Fruit fly (Drosophila melanogaster) whole organism, embryonic: ENCODE data around the gene CG45066.

ENCODE experiments used
- Abd-B ChIP-seq: fragments of 200-800 bp; sonication (Bioruptor generic); optimal IDR thresholded peaks from 2 replicates; lab custom pipeline; 2018; ENCODE audit warnings: missing biosample characterization, mild to moderate bottlenecking, missing genetic modification characterization, moderate library complexity
- Atf3 ChIP-seq: fragments of 200-800 bp; sonication (Bioruptor generic); optimal IDR thresholded peaks from 3 replicates; lab custom pipeline; 2016; ENCODE audit warnings: missing biosample characterization, missing genetic modification characterization
- Atf6 ChIP-seq: fragments of 200-800 bp; sonication (Bioruptor generic); IDR thresholded peaks from 2 replicates; pipeline ENCODE4 v1.3.6; 2022; ENCODE audit warnings: missing biosample characterization, missing genetic modification characterization
- Bdp1 ChIP-seq: fragments of 200-800 bp; sonication (Bioruptor generic); optimal IDR thresholded peaks from 3 replicates; lab custom pipeline; 2016; ENCODE audit warnings: missing biosample characterization, missing genetic modification characterization
- Bgb ChIP-seq: fragments of 200-800 bp; sonication (Bioruptor generic); IDR thresholded peaks from 2 replicates; pipeline ENCODE4 v1.3.6; 2022; ENCODE audit warnings: missing biosample characterization, missing genetic modification characterization; ENCODE audit not compliant: partially characterized antibody
- CG10366 ChIP-seq: fragments of 200-800 bp; sonication (Bioruptor generic); IDR thresholded peaks from 2 replicates; pipeline ENCODE4 v1.3.6; 2022; ENCODE audit warnings: missing biosample characterization, missing genetic modification characterization
- CG11723 ChIP-seq: fragments of 200-800 bp; sonication (Bioruptor generic); optimal IDR thresholded peaks from 2 replicates; lab custom pipeline; 2017; ENCODE audit warnings: missing biosample characterization, mild to moderate bottlenecking, missing genetic modification characterization
- CG13624 ChIP-seq: fragments of 200-800 bp; sonication (Bioruptor generic); optimal IDR thresholded peaks from 2 replicates; lab custom pipeline; 2016; ENCODE audit warnings: missing biosample characterization, missing genetic modification characterization
- CG14014 ChIP-seq: fragments of 200-800 bp; sonication (Bioruptor generic); IDR thresholded peaks from 2 replicates; pipeline ENCODE4 v1.3.6; 2022; ENCODE audit warnings: missing biosample characterization, missing genetic modification characterization
- CG1529 ChIP-seq: fragments of 200-800 bp; sonication (Bioruptor generic); optimal IDR thresholded peaks from 3 replicates; lab custom pipeline; 2018; ENCODE audit warnings: missing biosample characterization, missing genetic modification characterization
- CG15601 ChIP-seq: fragments of 200-800 bp; sonication (Bioruptor generic); optimal IDR thresholded peaks from 3 replicates; lab custom pipeline; 2019; ENCODE audit warnings: missing biosample characterization, mild to moderate bottlenecking, missing genetic modification characterization, moderate library complexity
- CG16813 ChIP-seq: fragments of 200-800 bp; sonication (Bioruptor generic); IDR thresholded peaks from 3 replicates; pipeline ENCODE4 v1.3.6; 2022; ENCODE audit warnings: missing biosample characterization, missing genetic modification characterization; ENCODE audit not compliant: partially characterized antibody
- CG31224 ChIP-seq: fragments of 200-800 bp; sonication (Bioruptor generic); IDR thresholded peaks from 2 replicates; pipeline ENCODE4 v1.3.6; 2022; ENCODE audit warnings: missing biosample characterization, missing genetic modification characterization
- CG3838 ChIP-seq: fragments of 200-800 bp; sonication (Bioruptor generic); optimal IDR thresholded peaks from 3 replicates; lab custom pipeline; 2016; ENCODE audit warnings: missing biosample characterization, missing genetic modification characterization
- CG42726 ChIP-seq: fragments of 200-800 bp; sonication (Bioruptor generic); IDR thresholded peaks from 2 replicates; pipeline ENCODE4 v1.3.6; 2022; ENCODE audit warnings: missing biosample characterization, missing genetic modification characterization; ENCODE audit not compliant: partially characterized antibody
- CG4854 ChIP-seq: fragments of 200-800 bp; sonication (Bioruptor generic); optimal IDR thresholded peaks from 2 replicates; lab custom pipeline; 2016; ENCODE audit warnings: missing biosample characterization, missing genetic modification characterization, inconsistent platforms
- CG6791 ChIP-seq: fragments of 200-800 bp; sonication (Bioruptor generic); IDR thresholded peaks from 3 replicates; pipeline ENCODE4 v1.3.6; 2022; ENCODE audit warnings: missing biosample characterization, missing genetic modification characterization; ENCODE audit not compliant: partially characterized antibody
- CG6854 ChIP-seq: fragments of 200-800 bp; sonication (Bioruptor generic); optimal IDR thresholded peaks from 3 replicates; lab custom pipeline; 2017; ENCODE audit warnings: missing biosample characterization, mild to moderate bottlenecking, missing genetic modification characterization
- CG7786 ChIP-seq: fragments of 200-800 bp; sonication (Bioruptor generic); optimal IDR thresholded peaks from 2 replicates; lab custom pipeline; 2016; ENCODE audit warnings: missing biosample characterization, missing genetic modification characterization
- CG8478 ChIP-seq: fragments of >200 bp; optimal IDR thresholded peaks from 2 replicates; lab custom pipeline; 2018
- CG9817 ChIP-seq: fragments of 200-800 bp; sonication (Bioruptor generic); optimal IDR thresholded peaks from 2 replicates; lab custom pipeline; 2018; ENCODE audit warnings: missing biosample characterization, mild to moderate bottlenecking, missing genetic modification characterization, moderate library complexity
- CkIIα-i1 ChIP-seq: fragments of 200-800 bp; sonication (Bioruptor generic); IDR thresholded peaks from 2 replicates; pipeline ENCODE4 v1.3.6; 2022; ENCODE audit warnings: missing biosample characterization, missing genetic modification characterization
- D19A ChIP-seq: fragments of 200-800 bp; optimal IDR thresholded peaks from 3 replicates; lab custom pipeline; 2019; ENCODE audit warnings: missing biosample characterization, mild to moderate bottlenecking, missing genetic modification characterization, moderate library complexity
- Dll ChIP-seq: fragments of 200-800 bp; sonication (Bioruptor generic); IDR thresholded peaks from 4 replicates; pipeline ENCODE4 v1.3.6; 2022; ENCODE audit warnings: missing biosample characterization, missing genetic modification characterization; ENCODE audit not compliant: partially characterized antibody
- Drgx ChIP-seq: fragments of 200-800 bp; sonication (Bioruptor generic); IDR thresholded peaks from 2 replicates; pipeline ENCODE4 v1.3.6; 2022; ENCODE audit warnings: missing biosample characterization, missing genetic modification characterization
- Elba2 ChIP-seq: fragments of 200-800 bp; sonication (Bioruptor generic); optimal IDR thresholded peaks from 3 replicates; lab custom pipeline; 2016; ENCODE audit warnings: missing biosample characterization, missing genetic modification characterization
- Gsc ChIP-seq: fragments of 200-800 bp; sonication (Bioruptor generic); IDR thresholded peaks from 2 replicates; pipeline ENCODE4 v1.3.6; 2022; ENCODE audit warnings: missing biosample characterization, missing genetic modification characterization
- Hand ChIP-seq: fragments of 200-800 bp; sonication (Bioruptor generic); optimal IDR thresholded peaks from 2 replicates; lab custom pipeline; 2017; ENCODE audit warnings: mild to moderate bottlenecking, missing biosample characterization, missing genetic modification reagents, missing genetic modification characterization
- MESR4 ChIP-seq: fragments of 200-800 bp; sonication (Bioruptor generic); optimal IDR thresholded peaks from 2 replicates; lab custom pipeline; 2018; ENCODE audit warnings: missing biosample characterization, mild to moderate bottlenecking, missing genetic modification characterization, moderate library complexity
- Opbp ChIP-seq: fragments of 200-800 bp; sonication (Bioruptor generic); IDR thresholded peaks from 3 replicates; pipeline ENCODE4 v1.3.6; 2022; ENCODE audit warnings: missing biosample characterization, missing genetic modification characterization; ENCODE audit not compliant: partially characterized antibody
- Optix ChIP-seq: fragments of 200-800 bp; sonication (Bioruptor generic); IDR thresholded peaks from 3 replicates; pipeline ENCODE4 v1.3.6; 2022; ENCODE audit warnings: missing biosample characterization, missing genetic modification characterization
- Ravus ChIP-seq: fragments of 200-800 bp; sonication (Bioruptor generic); IDR thresholded peaks from 2 replicates; pipeline ENCODE4 v1.3.6; 2022; ENCODE audit warnings: missing biosample characterization, missing genetic modification characterization
- Vsx1 ChIP-seq: fragments of 200-800 bp; sonication (Bioruptor generic); optimal IDR thresholded peaks from 2 replicates; lab custom pipeline; 2017; ENCODE audit warnings: missing biosample characterization, mild to moderate bottlenecking, missing genetic modification characterization, missing genetic modification reagents
- amos ChIP-seq: fragments of 200-800 bp; sonication (Bioruptor generic); IDR thresholded peaks from 2 replicates; pipeline ENCODE4 v1.3.6; 2022; ENCODE audit warnings: missing biosample characterization, missing genetic modification characterization; ENCODE audit not compliant: partially characterized antibody
- bcd ChIP-seq: fragments of 200-800 bp; sonication (Bioruptor generic); optimal IDR thresholded peaks from 2 replicates; lab custom pipeline; 2017; ENCODE audit warnings: missing biosample characterization, mild to moderate bottlenecking, missing genetic modification characterization
- chinmo ChIP-seq: fragments of 200-800 bp; sonication (Bioruptor generic); IDR thresholded peaks from 4 replicates; pipeline ENCODE4 v1.3.6; 2022; ENCODE audit warnings: missing biosample characterization, missing genetic modification characterization; ENCODE audit not compliant: partially characterized antibody
- chm ChIP-seq: fragments of 200-800 bp; sonication (Bioruptor generic); IDR thresholded peaks from 2 replicates; pipeline ENCODE4 v1.3.6; 2022; ENCODE audit warnings: missing biosample characterization, missing genetic modification characterization
- cwo ChIP-seq: fragments of 200-800 bp; sonication (Bioruptor generic); optimal IDR thresholded peaks from 3 replicates; lab custom pipeline; 2017; ENCODE audit warnings: missing biosample characterization, missing genetic modification characterization, mild to moderate bottlenecking, moderate library complexity, missing genetic modification reagents
- dysf ChIP-seq: fragments of 200-800 bp; sonication (Bioruptor generic); IDR thresholded peaks from 3 replicates; pipeline ENCODE4 v1.3.6; 2022; ENCODE audit warnings: missing biosample characterization, missing genetic modification characterization
- eyg ChIP-seq: fragments of 200-800 bp; sonication (Bioruptor generic); optimal IDR thresholded peaks from 3 replicates; lab custom pipeline; 2016; ENCODE audit warnings: missing biosample characterization, missing genetic modification characterization
- lola ChIP-seq, 3 experiments: fragments of >200 bp in 2 of 3; fragments of 200-800 bp in 1 of 3; sonication (Bioruptor generic) in 1 of 3; optimal IDR thresholded peaks; 2 replicates each; lab custom pipeline; 2017 to 2019; ENCODE audit warnings: missing biosample characterization in 3 of 3, missing genetic modification characterization in 3 of 3, mild to moderate bottlenecking in 1 of 3, moderate library complexity in 1 of 3
- lov ChIP-seq, 2 experiments: fragments of 200-800 bp in 1 of 2; fragments of >200 bp in 1 of 2; sonication (Bioruptor generic) in 1 of 2; IDR thresholded peaks in 1 of 2; optimal IDR thresholded peaks in 1 of 2; 2 replicates in 1 of 2; 3 replicates in 1 of 2; pipeline versions ENCODE4 v1.3.6 to Lab custom; 2017 to 2022; ENCODE audit warnings: missing biosample characterization in 1 of 2, missing genetic modification characterization in 1 of 2
- mam ChIP-seq: fragments of 200-800 bp; sonication (Bioruptor generic); optimal IDR thresholded peaks from 3 replicates; lab custom pipeline; 2016; ENCODE audit warnings: missing biosample characterization, missing genetic modification characterization
- nerfin-2 ChIP-seq: fragments of 200-800 bp; sonication (Bioruptor generic); IDR thresholded peaks from 2 replicates; pipeline ENCODE4 v1.3.6; 2022; ENCODE audit warnings: missing biosample characterization, missing genetic modification characterization; ENCODE audit not compliant: partially characterized antibody
- nom ChIP-seq: fragments of 200-800 bp; sonication (Bioruptor generic); optimal IDR thresholded peaks from 2 replicates; lab custom pipeline; 2017; ENCODE audit warnings: missing biosample characterization, missing genetic modification characterization, mild to moderate bottlenecking, moderate library complexity, missing genetic modification reagents
- tna ChIP-seq: fragments of 200-800 bp; sonication (Bioruptor generic); IDR thresholded peaks from 2 replicates; pipeline ENCODE4 v1.3.6; 2022; ENCODE audit warnings: missing biosample characterization, missing genetic modification characterization; ENCODE audit not compliant: partially characterized antibody
- vnd ChIP-seq: fragments of 200-800 bp; sonication (Bioruptor generic); IDR thresholded peaks from 3 replicates; pipeline ENCODE4 v1.3.6; 2022; ENCODE audit warnings: missing biosample characterization, missing genetic modification characterization; ENCODE audit not compliant: partially characterized antibody
- yki ChIP-seq: fragments of >200 bp; optimal IDR thresholded peaks from 3 replicates; lab custom pipeline; 2018
- zen2 ChIP-seq: fragments of 200-800 bp; sonication (Bioruptor generic); IDR thresholded peaks from 3 replicates; pipeline ENCODE4 v1.3.6; 2022; ENCODE audit warnings: missing biosample characterization, missing genetic modification characterization; ENCODE audit not compliant: partially characterized antibody
- zf30C ChIP-seq: fragments of 200-800 bp; sonication (Bioruptor generic); optimal IDR thresholded peaks from 3 replicates; lab custom pipeline; 2018; ENCODE audit warnings: missing biosample characterization, mild to moderate bottlenecking, missing genetic modification characterization

Gene CG45066

dm6 chr3L:3095590-3095989, 15.4 kb downstream of the CG45066 start (continued):
- TF ChIP-seq dysf (GFP tag; lab: Robert Waterston, UW) (no peak), CkIIα-i1 (no peak), Abd-B (GFP tag; lab: Kevin White, UChicago) (no peak), CG14014 (GFP tag; lab: Robert Waterston, UW) (no peak), CG6854 (GFP tag; lab: Kevin White, UChicago) (peak; percentile 28), bcd (GFP tag; lab: Kevin White, UChicago) (no peak), chinmo (peak; percentile 50; the same call in 1 of the 4 replicates), CG11723 (GFP tag; lab: Kevin White, UChicago) (no peak), Ravus (GFP tag; lab: Robert Waterston, UW) (no peak), Opbp (GFP tag; lab: Robert Waterston, UW) (peak; percentile 88; the same call in 2 of the 3 replicates), CG7786 (GFP tag; lab: Kevin White, UChicago) (no peak), lola (GFP tag; optimal IDR thresholded peaks at IDR 0.05; lab: Kevin White, UChicago) (no peak), CG6791 (GFP tag; lab: Robert Waterston, UW) (peak; percentile 91), CG16813 (GFP tag; lab: Robert Waterston, UW) (peak; percentile 82), CG1529 (GFP tag; lab: Kevin White, UChicago) (no peak), Elba2 (GFP tag; lab: Kevin White, UChicago) (no peak), Bdp1 (GFP tag; lab: Kevin White, UChicago) (peak; percentile 98), Atf3 (GFP tag; lab: Kevin White, UChicago) (no peak), Bgb (GFP tag; lab: Robert Waterston, UW) (peak; percentile 88), Hand (GFP tag; lab: Kevin White, UChicago) (no peak), Gsc (no peak), CG31224 (GFP tag; lab: Robert Waterston, UW) (no peak), CG9817 (tag; lab: Kevin White, UChicago) (no peak), Vsx1 (peak; percentile 40), D19A (tag; lab: Kevin White, UChicago) (no peak), mam (GFP tag; lab: Kevin White, UChicago) (no peak), vnd (GFP tag; lab: Robert Waterston, UW) (peak; percentile 71), CG8478 (lab: Kevin White, UChicago) (no peak), amos (peak; percentile 78), CG15601 (tag; lab: Kevin White, UChicago) (no peak), eyg (GFP tag; lab: Kevin White, UChicago) (no peak), CG4854 (no peak), chm (GFP tag; lab: Robert Waterston, UW) (peak; percentile 67), MESR4 (GFP tag; lab: Kevin White, UChicago) (no peak), Dll (GFP tag; lab: Robert Waterston, UW) (peak; percentile 47; the same call in 3 of the 4 replicates), CG3838 (GFP tag; lab: Kevin White, UChicago) (no peak), CG10366 (no peak), nom (GFP tag; lab: Kevin White, UChicago) (peak; percentile 11), CG42726 (GFP tag; lab: Robert Waterston, UW) (peak; percentile 94), Drgx (GFP tag; lab: Robert Waterston, UW) (no peak), Optix (GFP tag; lab: Robert Waterston, UW) (no peak), lov (optimal IDR thresholded peaks at IDR 0.05; lab: Kevin White, UChicago) (no peak), lov (GFP tag; IDR thresholded peaks at IDR 0.05; lab: Robert Waterston, UW) (peak; percentile 28; the same call in 1 of the 3 replicates), zen2 (peak; percentile 53; the same call in 2 of the 3 replicates), zf30C (no peak), Atf6 (GFP tag; lab: Robert Waterston, UW) (no peak), yki (lab: Kevin White, UChicago) (no peak), CG13624 (GFP tag; lab: Kevin White, UChicago) (no peak), cwo (GFP tag; lab: Kevin White, UChicago) (no peak), nerfin-2 (GFP tag; lab: Robert Waterston, UW) (peak; percentile 81), tna (GFP tag; lab: Robert Waterston, UW) (peak; percentile 80)
